Worm (Caenorhabditis elegans) whole organism, L2 larva: ENCODE measurements around the gene T04F8.8.

ENCODE experiments used
- ceh-16 ChIP-seq: fragments of 150-350 bp; optimal IDR thresholded peaks from 2 replicates; lab custom pipeline; 2014; ENCODE audit warnings: missing biosample characterization, missing genetic modification characterization
- crh-2 ChIP-seq: sonication (generic microtip); optimal IDR thresholded peaks from 2 replicates; lab custom pipeline; 2017; ENCODE audit warnings: missing biosample characterization, missing genetic modification characterization
- unc-39 ChIP-seq: fragments of 150-350 bp; optimal IDR thresholded peaks from 2 replicates; lab custom pipeline; 2014; ENCODE audit warnings: missing biosample characterization, missing genetic modification characterization
- unc-55 ChIP-seq: fragments of 150-350 bp; sonication (generic microtip); optimal IDR thresholded peaks from 3 replicates; lab custom pipeline; 2014; ENCODE audit warnings: missing biosample characterization, missing genetic modification reagents, missing genetic modification characterization
- ztf-11 ChIP-seq: sonication (generic microtip); optimal IDR thresholded peaks from 2 replicates; lab custom pipeline; 2017; ENCODE audit warnings: missing biosample characterization, missing genetic modification characterization

DNA sequence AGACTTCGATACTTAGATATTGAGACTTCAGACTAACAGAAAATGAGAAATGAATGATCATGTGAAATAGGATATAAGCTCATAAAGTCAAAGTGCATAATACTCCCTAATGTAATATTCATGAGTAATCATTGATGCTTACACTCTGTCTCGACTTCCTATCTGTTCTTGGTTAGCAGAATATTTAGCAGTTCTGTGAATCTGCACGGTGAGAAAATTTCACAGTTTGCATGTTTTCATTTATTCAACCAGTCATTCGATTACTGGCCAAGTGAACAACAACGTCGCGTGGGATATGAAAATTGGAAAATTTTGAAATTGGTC, 39.8 kb upstream of the T04F8.8 start:
- TF ChIP-seq unc-39 (tag; lab: Kevin White, UChicago) (no peak), ztf-11 (tag; lab: Kevin White, UChicago) (no peak), unc-55 (peak; percentile 46), crh-2 (tag; lab: Kevin White, UChicago) (peak; percentile 26), ceh-16 (tag; lab: Kevin White, UChicago) (no peak)
